Worm (Caenorhabditis elegans) whole organism, L1 larva: ENCODE data around the gene hrpa-2.

Experiments used
- C04F5.9 ChIP-seq: sonication (generic microtip); optimal IDR thresholded peaks from 2 replicates; lab custom pipeline; 2016; ENCODE audit warnings: missing genetic modification characterization, missing compliant biosample characterization
- C34B4.2 ChIP-seq: sonication (generic microtip); optimal IDR thresholded peaks from 2 replicates; lab custom pipeline; 2017; ENCODE audit warnings: mild to moderate bottlenecking, missing genetic modification characterization, missing compliant biosample characterization
- Y116A8C.19 ChIP-seq: sonication (generic microtip); optimal IDR thresholded peaks from 2 replicates; lab custom pipeline; 2016; ENCODE audit warnings: missing compliant biosample characterization, missing genetic modification characterization, borderline replicate concordance
- blmp-1 ChIP-seq: fragments of 150-350 bp; optimal IDR thresholded peaks from 2 replicates; lab custom pipeline; 2014; ENCODE audit warnings: missing biosample characterization, missing genetic modification characterization
- ceh-63 ChIP-seq: fragments of 200-800 bp; sonication (Bioruptor generic); optimal IDR thresholded peaks from 2 replicates; lab custom pipeline; 2018; ENCODE audit warnings: mild to moderate bottlenecking, missing genetic modification characterization, missing compliant biosample characterization
- ceh-88 ChIP-seq: fragments of 200-800 bp; sonication (Bioruptor generic); IDR thresholded peaks from 2 replicates; pipeline ENCODE4 v1.3.6; 2022; ENCODE audit warnings: missing genetic modification characterization, missing compliant biosample characterization
- ceh-90 ChIP-seq: sonication (generic microtip); optimal IDR thresholded peaks from 2 replicates; lab custom pipeline; 2016; ENCODE audit warnings: missing genetic modification characterization, missing compliant biosample characterization
- efl-3 ChIP-seq: fragments of 200-800 bp; sonication (Bioruptor generic); optimal IDR thresholded peaks from 2 replicates; lab custom pipeline; 2018; ENCODE audit warnings: mild to moderate bottlenecking, missing genetic modification characterization, missing compliant biosample characterization
- egl-13 ChIP-seq: sonication (generic microtip); optimal IDR thresholded peaks from 2 replicates; lab custom pipeline; 2016; ENCODE audit warnings: missing genotype, missing genetic modification reagents, missing genetic modification characterization, missing compliant biosample characterization
- elt-2 ChIP-seq: sonication (generic microtip); optimal IDR thresholded peaks from 2 replicates; lab custom pipeline; 2016; ENCODE audit warnings: missing genetic modification characterization, mild to moderate bottlenecking, inconsistent platforms, missing compliant biosample characterization, missing genetic modification reagents
- ets-5 ChIP-seq: fragments of 200-800 bp; sonication (Bioruptor generic); IDR thresholded peaks from 2 replicates; pipeline ENCODE4 v1.3.6; 2022; ENCODE audit warnings: missing genetic modification characterization, missing compliant biosample characterization
- fkh-10 ChIP-seq: sonication (generic microtip); optimal IDR thresholded peaks from 2 replicates; lab custom pipeline; 2017; ENCODE audit warnings: missing biosample characterization, missing genetic modification reagents, missing genetic modification characterization
- grh-1 ChIP-seq: fragments of 200-800 bp; sonication (Bioruptor generic); IDR thresholded peaks from 2 replicates; pipeline ENCODE4 v1.3.6; 2022; ENCODE audit warnings: missing genetic modification reagents, missing genetic modification characterization, missing compliant biosample characterization
- irx-1 ChIP-seq: sonication (generic microtip); optimal IDR thresholded peaks from 2 replicates; lab custom pipeline; 2016; ENCODE audit warnings: missing genetic modification characterization, missing compliant biosample characterization
- isw-1 ChIP-seq: fragments of 200-800 bp; sonication (Bioruptor generic); IDR thresholded peaks from 2 replicates; pipeline ENCODE4 v1.3.6; 2022; ENCODE audit warnings: missing genetic modification characterization, missing compliant biosample characterization
- lin-13 ChIP-seq: fragments of 150-350 bp; optimal IDR thresholded peaks from 2 replicates; lab custom pipeline; 2014; ENCODE audit warnings: missing biosample characterization, missing genetic modification reagents, missing genetic modification characterization
- lin-39 ChIP-seq: fragments of 150-350 bp; optimal IDR thresholded peaks from 2 replicates; lab custom pipeline; 2014; ENCODE audit warnings: missing biosample characterization, missing genetic modification reagents, missing genetic modification characterization
- mab-9 ChIP-seq: fragments of 200-800 bp; sonication (Bioruptor generic); IDR thresholded peaks from 2 replicates; pipeline ENCODE4 v1.3.6; 2022; ENCODE audit warnings: missing genetic modification reagents, missing genetic modification characterization, missing compliant biosample characterization
- mdl-1 ChIP-seq, 2 experiments: fragments of 150-350 bp; optimal IDR thresholded peaks; 2 replicates each; lab custom pipeline; 2014 to 2017; ENCODE audit warnings: missing biosample characterization in 2 of 2, missing genetic modification characterization in 2 of 2, inconsistent platforms in 1 of 2
- nhr-20 ChIP-seq: sonication (generic microtip); optimal IDR thresholded peaks from 2 replicates; lab custom pipeline; 2016; ENCODE audit warnings: mild to moderate bottlenecking, missing genetic modification characterization, missing compliant biosample characterization
- nhr-237 ChIP-seq: fragments of 150-350 bp; optimal IDR thresholded peaks from 2 replicates; lab custom pipeline; 2014; ENCODE audit warnings: missing biosample characterization, missing genetic modification characterization
- nhr-28 ChIP-seq: fragments of 150-350 bp; optimal IDR thresholded peaks from 2 replicates; lab custom pipeline; 2014; ENCODE audit warnings: missing biosample characterization, missing genetic modification characterization
- nhr-71 ChIP-seq: sonication (generic microtip); optimal IDR thresholded peaks from 2 replicates; lab custom pipeline; 2016; ENCODE audit warnings: mild to moderate bottlenecking, missing genetic modification characterization, moderate library complexity, missing compliant biosample characterization
- nhr-76 ChIP-seq: sonication (generic microtip); optimal IDR thresholded peaks from 2 replicates; lab custom pipeline; 2017; ENCODE audit warnings: missing biosample characterization, missing genetic modification characterization
- nhr-84 ChIP-seq: sonication (generic microtip); optimal IDR thresholded peaks from 2 replicates; lab custom pipeline; 2017; ENCODE audit warnings: missing biosample characterization, missing genetic modification characterization
- nhr-85 ChIP-seq: sonication (generic microtip); peaks from one replicate; lab custom pipeline; 2016; ENCODE audit warnings: missing genetic modification characterization, inconsistent platforms, missing compliant biosample characterization
- pag-3 ChIP-seq: sonication (generic microtip); optimal IDR thresholded peaks from 2 replicates; lab custom pipeline; 2017; ENCODE audit warnings: missing genetic modification characterization, mild to moderate bottlenecking, missing compliant biosample characterization, antibody characterized with exemption, borderline replicate concordance; ENCODE audit not compliant: insufficient read depth
- pax-3 ChIP-seq: fragments of 200-800 bp; sonication (Bioruptor generic); optimal IDR thresholded peaks from 2 replicates; lab custom pipeline; 2018; ENCODE audit warnings: mild to moderate bottlenecking, missing genetic modification characterization, moderate library complexity, missing compliant biosample characterization
- pqm-1 ChIP-seq: sonication (generic microtip); optimal IDR thresholded peaks from 3 replicates; lab custom pipeline; 2017; ENCODE audit warnings: missing biosample characterization, missing genetic modification characterization
- rnt-1 ChIP-seq: sonication (generic microtip); optimal IDR thresholded peaks from 2 replicates; lab custom pipeline; 2016; ENCODE audit warnings: mild to moderate bottlenecking, missing genetic modification characterization, moderate library complexity, missing compliant biosample characterization
- snpc-4 ChIP-seq: fragments of 150-350 bp; optimal IDR thresholded peaks from 2 replicates; lab custom pipeline; 2014; ENCODE audit warnings: missing biosample characterization, missing genetic modification characterization
- snu-23 ChIP-seq: sonication (generic microtip); optimal IDR thresholded peaks from 2 replicates; lab custom pipeline; 2016; ENCODE audit warnings: missing genetic modification characterization, missing compliant biosample characterization
- sptf-1 ChIP-seq: fragments of 150-350 bp; optimal IDR thresholded peaks from 2 replicates; lab custom pipeline; 2014; ENCODE audit warnings: missing biosample characterization, missing genetic modification characterization
- swsn-7 ChIP-seq: sonication (generic microtip); optimal IDR thresholded peaks from 2 replicates; lab custom pipeline; 2016; ENCODE audit warnings: missing genetic modification characterization, missing compliant biosample characterization
- tbx-2 ChIP-seq: sonication (generic microtip); optimal IDR thresholded peaks from 2 replicates; lab custom pipeline; 2016; ENCODE audit warnings: missing genetic modification characterization, missing compliant biosample characterization
- tlp-1 ChIP-seq: fragments of 150-350 bp; optimal IDR thresholded peaks from 2 replicates; lab custom pipeline; 2014; ENCODE audit warnings: missing biosample characterization, missing genetic modification characterization
- unc-98 ChIP-seq: fragments of 200-800 bp; sonication (Bioruptor generic); IDR thresholded peaks from 2 replicates; pipeline ENCODE4 v1.3.6; 2022; ENCODE audit warnings: missing genetic modification characterization, missing compliant biosample characterization
- zag-1 ChIP-seq: fragments of 150-350 bp; optimal IDR thresholded peaks from 2 replicates; lab custom pipeline; 2014; ENCODE audit warnings: missing biosample characterization, missing genetic modification characterization
- zip-4 ChIP-seq: fragments of 200-800 bp; sonication (Bioruptor generic); optimal IDR thresholded peaks from 2 replicates; lab custom pipeline; 2018; ENCODE audit warnings: mild to moderate bottlenecking, missing genetic modification characterization, moderate library complexity, missing compliant biosample characterization

hrpa-2 gene

DNA sequence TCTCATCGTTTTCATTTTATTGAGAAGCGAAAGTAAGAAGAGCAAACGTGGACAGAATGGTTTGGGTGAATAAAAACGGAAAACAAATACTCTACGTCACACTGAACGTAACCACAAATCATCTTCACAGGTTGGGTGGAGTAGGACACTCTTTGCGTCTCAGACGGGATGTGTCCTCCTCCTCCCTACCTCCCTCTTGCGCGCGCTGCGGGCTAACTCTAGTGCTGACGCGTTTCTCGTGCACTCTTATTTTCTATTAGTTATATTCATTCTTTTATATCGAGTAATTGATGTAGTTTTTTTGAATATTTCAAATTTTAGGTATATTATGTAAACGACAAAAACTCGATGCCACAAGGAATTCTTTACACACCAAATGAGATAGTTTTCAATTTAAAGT lies 27.9 kb downstream of the hrpa-2 start, which contains the start of gene Y34B4A.7 (continued):
- TF ChIP-seq ceh-63 (GFP tag; lab: Kevin White, UChicago) (no peak), isw-1 (GFP tag; lab: Robert Waterston, UW) (no peak), pqm-1 (tag; lab: Kevin White, UChicago) (no peak), unc-98 (GFP tag; lab: Robert Waterston, UW) (no peak), nhr-71 (tag; lab: Kevin White, UChicago) (peak; percentile 82), nhr-237 (tag; lab: Kevin White, UChicago) (no peak), egl-13 (peak; percentile 53), tbx-2 (tag; lab: Kevin White, UChicago) (peak; percentile 74), zag-1 (no peak), grh-1 (peak; percentile 49), nhr-84 (tag; lab: Kevin White, UChicago) (no peak), ceh-90 (tag; lab: Kevin White, UChicago) (no peak), efl-3 (GFP tag; lab: Kevin White, UChicago) (no peak), zip-4 (no peak), irx-1 (peak; percentile 59), pax-3 (tag; lab: Kevin White, UChicago) (no peak), pag-3 (tag; lab: Kevin White, UChicago) (no peak), nhr-76 (no peak), elt-2 (tag; lab: Kevin White, UChicago) (no peak), sptf-1 (tag; lab: Kevin White, UChicago) (no peak), nhr-20 (tag; lab: Kevin White, UChicago) (peak; percentile 82), rnt-1 (tag; lab: Kevin White, UChicago) (peak; percentile 72), swsn-7 (tag; lab: Kevin White, UChicago) (peak; percentile 81), lin-39 (tag; lab: Kevin White, UChicago) (peak; percentile 13), C34B4.2 (tag; lab: Kevin White, UChicago) (no peak), snu-23 (peak; percentile 80), nhr-28 (tag; lab: Kevin White, UChicago) (no peak), ets-5 (no peak), nhr-85 (peak; percentile 89), tlp-1 (tag; lab: Kevin White, UChicago) (no peak), mdl-1 (tag; optimal IDR thresholded peaks at IDR 0.05; lab: Kevin White, UChicago) (no peak)

DNA sequence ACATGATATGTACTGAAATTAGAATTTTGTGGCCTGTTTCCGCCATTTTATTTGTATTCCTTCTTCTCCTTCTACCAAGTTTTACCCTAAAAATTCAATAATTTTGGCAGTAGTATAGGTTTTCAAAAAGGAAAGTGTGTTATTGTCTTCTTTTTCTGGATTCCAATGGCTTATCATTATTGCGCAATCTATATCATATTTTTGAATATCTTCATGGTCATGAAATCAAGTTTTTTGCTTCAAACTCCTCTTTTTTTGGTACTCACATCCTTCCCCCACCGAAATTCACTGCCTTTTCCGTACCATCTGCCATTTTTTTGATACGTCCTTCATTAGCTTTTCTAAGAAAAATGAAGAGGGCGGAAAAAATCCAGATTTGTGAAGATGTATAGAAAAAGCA lies 32.6 kb downstream of the hrpa-2 start:
- TF ChIP-seq fkh-10 (GFP tag; lab: Kevin White, UChicago) (no peak), Y116A8C.19 (tag; lab: Kevin White, UChicago) (no peak), rnt-1 (tag; lab: Kevin White, UChicago) (no peak), C04F5.9 (tag; lab: Kevin White, UChicago) (no peak), mab-9 (no peak), lin-13 (GFP tag; lab: Kevin White, UChicago) (no peak), ceh-88 (GFP tag; lab: Robert Waterston, UW) (no peak), unc-98 (GFP tag; lab: Robert Waterston, UW) (no peak)
- TF ChIP-seq, all 84 proteins: peak for 0

DNA sequence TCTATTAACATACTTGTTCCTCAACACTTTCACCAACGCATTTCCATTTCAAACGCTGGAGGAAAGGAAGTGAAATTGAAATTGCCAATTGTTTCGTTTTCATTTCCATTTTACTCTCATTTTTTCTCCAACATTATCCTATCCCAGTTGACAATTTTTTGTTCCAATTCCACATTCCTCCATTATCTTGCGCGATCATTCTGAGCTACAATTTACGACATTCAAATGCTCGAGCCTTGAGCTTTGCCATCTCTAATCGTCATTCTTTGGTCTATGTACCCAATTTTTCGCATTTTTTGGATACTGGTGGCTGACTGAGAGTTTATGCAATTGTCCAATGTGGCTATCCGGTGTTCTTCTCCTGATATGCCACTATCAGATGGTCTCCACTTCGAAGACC lies 33.4 kb downstream of the hrpa-2 start, which contains the start of gene Y34B4A.10:
Y34B4A.10 (plus strand) TSS at position 301 of the 400 bp plus-strand sequence.
- no peak for TF ChIP-seq snpc-4 (tag; lab: Kevin White, UChicago)
- peak; percentile 29 for TF ChIP-seq blmp-1 (tag; lab: Kevin White, UChicago)
